Worm (Caenorhabditis elegans) whole organism, L4 larva: Measurements from ENCODE around the gene T01B10.5.
A peak's percentile ranks its signal among the peaks of the same experiment; 100 is the strongest.

Source experiments
- F26F4.8 ChIP-seq: fragments of 200-800 bp; sonication (Bioruptor generic); conservative IDR thresholded peaks from 2 replicates; pipeline ENCODE4 v1.3.6; 2022; ENCODE audit warnings: missing genetic modification characterization, missing compliant biosample characterization
- F49E8.2 ChIP-seq: sonication (generic microtip); optimal IDR thresholded peaks from 2 replicates; lab custom pipeline; 2016; ENCODE audit warnings: missing compliant biosample characterization, mild to moderate bottlenecking, missing genetic modification characterization, borderline replicate concordance
- Y105C5A.15 ChIP-seq: fragments of 200-800 bp; sonication (Bioruptor generic); IDR thresholded peaks from 2 replicates; pipeline ENCODE4 v1.3.6; 2022; ENCODE audit warnings: missing genetic modification characterization, missing compliant biosample characterization
- Y75B8A.6 ChIP-seq: fragments of 200-800 bp; sonication (Bioruptor generic); IDR thresholded peaks from 2 replicates; pipeline ENCODE4 v1.3.6; 2022; ENCODE audit warnings: missing genetic modification reagents, missing genetic modification characterization, missing compliant biosample characterization
- aha-1 ChIP-seq: fragments of 150-350 bp; peaks from one replicate; lab custom pipeline; 2014; ENCODE audit warnings: missing biosample characterization, missing genetic modification characterization
- ceh-62 ChIP-seq: sonication (generic microtip); optimal IDR thresholded peaks from 2 replicates; lab custom pipeline; 2017; ENCODE audit warnings: missing biosample characterization, missing genetic modification characterization
- ceh-82 ChIP-seq: sonication (generic microtip); optimal IDR thresholded peaks from 2 replicates; lab custom pipeline; 2017; ENCODE audit warnings: missing biosample characterization, missing genetic modification characterization
- daf-19 ChIP-seq: fragments of 200-800 bp; sonication (Bioruptor generic); conservative IDR thresholded peaks from 2 replicates; pipeline ENCODE4 v1.3.6; 2022; ENCODE audit warnings: missing genetic modification characterization, missing compliant biosample characterization
- dmd-8 ChIP-seq: fragments of 200-800 bp; sonication (Bioruptor generic); IDR thresholded peaks from 2 replicates; pipeline ENCODE4 v1.3.6; 2022; ENCODE audit warnings: missing genetic modification characterization, missing compliant biosample characterization
- dve-1 ChIP-seq: sonication (generic microtip); optimal IDR thresholded peaks from 2 replicates; lab custom pipeline; 2017; ENCODE audit warnings: antibody characterized with exemption, mild to moderate bottlenecking, missing genetic modification characterization, missing compliant biosample characterization; ENCODE audit not compliant: insufficient read depth
- hlh-11 ChIP-seq: fragments of 200-800 bp; sonication (Bioruptor generic); optimal IDR thresholded peaks from 2 replicates; lab custom pipeline; 2018; ENCODE audit warnings: mild to moderate bottlenecking, missing genetic modification characterization, missing compliant biosample characterization
- lim-7 ChIP-seq: fragments of 200-800 bp; sonication (Bioruptor generic); IDR thresholded peaks from 2 replicates; pipeline ENCODE4 v1.3.6; 2022; ENCODE audit warnings: missing genetic modification characterization, missing compliant biosample characterization
- lin-1 ChIP-seq: fragments of 200-800 bp; sonication (Bioruptor generic); IDR thresholded peaks from 2 replicates; pipeline ENCODE4 v1.3.6; 2022; ENCODE audit warnings: missing genetic modification reagents, missing genetic modification characterization, missing compliant biosample characterization
- lin-13 ChIP-seq: fragments of 150-350 bp; optimal IDR thresholded peaks from 2 replicates; lab custom pipeline; 2014; ENCODE audit warnings: missing biosample characterization, missing genetic modification reagents, missing genetic modification characterization
- lin-38 ChIP-seq: fragments of 200-800 bp; sonication (Bioruptor generic); IDR thresholded peaks from 2 replicates; pipeline ENCODE4 v1.3.6; 2022; ENCODE audit warnings: missing genetic modification reagents, missing genetic modification characterization, missing compliant biosample characterization
- lin-39 ChIP-seq: fragments of 150-350 bp; optimal IDR thresholded peaks from 2 replicates; lab custom pipeline; 2014; ENCODE audit warnings: missing biosample characterization, missing genetic modification reagents, missing genetic modification characterization
- lir-3 ChIP-seq: sonication (generic microtip); optimal IDR thresholded peaks from 2 replicates; lab custom pipeline; 2016; ENCODE audit warnings: mild to moderate bottlenecking, missing genetic modification characterization, missing compliant biosample characterization
- mdl-1 ChIP-seq, 2 experiments: fragments of 150-350 bp in 1 of 2; sonication (generic microtip) in 1 of 2; optimal IDR thresholded peaks; 2 replicates each; lab custom pipeline; 2014 to 2017; ENCODE audit warnings: missing biosample characterization in 2 of 2, missing genetic modification characterization in 2 of 2
- mdt-29 ChIP-seq: fragments of 200-800 bp; sonication (Bioruptor generic); IDR thresholded peaks from 2 replicates; pipeline ENCODE4 v1.3.6; 2022; ENCODE audit warnings: missing genetic modification reagents, missing genetic modification characterization, missing compliant biosample characterization
- mes-2 ChIP-seq: sonication (generic microtip); optimal IDR thresholded peaks from 2 replicates; lab custom pipeline; 2016; ENCODE audit warnings: missing genotype, mild to moderate bottlenecking, missing genetic modification characterization, missing compliant biosample characterization; ENCODE audit not compliant: poor library complexity, severe bottlenecking
- nhr-111 ChIP-seq: fragments of 200-800 bp; sonication (Bioruptor generic); optimal IDR thresholded peaks from 2 replicates; lab custom pipeline; 2018; ENCODE audit warnings: mild to moderate bottlenecking, missing genetic modification characterization, missing compliant biosample characterization
- nhr-28 ChIP-seq: fragments of 150-350 bp; optimal IDR thresholded peaks from 2 replicates; lab custom pipeline; 2014; ENCODE audit warnings: missing biosample characterization, missing genetic modification characterization
- nhr-48 ChIP-seq: sonication (generic microtip); optimal IDR thresholded peaks from 2 replicates; lab custom pipeline; 2016; ENCODE audit warnings: mild to moderate bottlenecking, missing genetic modification characterization, missing compliant biosample characterization
- nhr-76 ChIP-seq: fragments of 150-350 bp; optimal IDR thresholded peaks from 2 replicates; lab custom pipeline; 2014; ENCODE audit warnings: missing biosample characterization, missing genetic modification characterization
- pha-4 ChIP-seq, 2 experiments: fragments of 150-350 bp in 1 of 2; fragments of 200-800 bp in 1 of 2; sonication (Bioruptor generic) in 1 of 2; IDR thresholded peaks in 1 of 2; optimal IDR thresholded peaks in 1 of 2; 2 replicates each; pipeline versions ENCODE4 v1.3.6 to Lab custom; 2014 to 2022; ENCODE audit warnings: missing genetic modification characterization in 2 of 2, missing genetic modification reagents in 2 of 2, missing biosample characterization in 1 of 2, missing compliant biosample characterization in 1 of 2
- php-3 ChIP-seq: fragments of 200-800 bp; sonication (Bioruptor generic); IDR thresholded peaks from 2 replicates; pipeline ENCODE4 v1.3.6; 2022; ENCODE audit warnings: missing genetic modification reagents, missing genetic modification characterization, missing compliant biosample characterization
- sdz-12 ChIP-seq: fragments of 200-800 bp; sonication (Bioruptor generic); optimal IDR thresholded peaks from 2 replicates; lab custom pipeline; 2018; ENCODE audit warnings: mild to moderate bottlenecking, missing genetic modification characterization, missing compliant biosample characterization
- set-16 ChIP-seq: fragments of 200-800 bp; sonication (Bioruptor generic); IDR thresholded peaks from 2 replicates; pipeline ENCODE4 v1.3.6; 2022; ENCODE audit warnings: missing genetic modification reagents, missing genetic modification characterization, missing compliant biosample characterization
- skn-1 ChIP-seq: fragments of 150-350 bp; optimal IDR thresholded peaks from 2 replicates; lab custom pipeline; 2014; ENCODE audit warnings: missing biosample characterization, missing genetic modification characterization
- spr-1 ChIP-seq: sonication (generic microtip); optimal IDR thresholded peaks from 2 replicates; lab custom pipeline; 2016; ENCODE audit warnings: mild to moderate bottlenecking, missing genetic modification characterization, missing compliant biosample characterization
- spr-3 ChIP-seq: fragments of 200-800 bp; sonication (Bioruptor generic); optimal IDR thresholded peaks from 2 replicates; lab custom pipeline; 2018; ENCODE audit warnings: mild to moderate bottlenecking, missing genetic modification characterization, missing compliant biosample characterization
- tag-97 ChIP-seq: fragments of 200-800 bp; sonication (Bioruptor generic); IDR thresholded peaks from 2 replicates; pipeline ENCODE4 v1.3.6; 2022; ENCODE audit warnings: missing genetic modification characterization, missing compliant biosample characterization
- unc-62 ChIP-seq, 3 experiments: fragments of 150-350 bp in 1 of 3; sonication (generic microtip); optimal IDR thresholded peaks in 2 of 3; peaks in 1 of 3; 1 replicate in 1 of 3; 2 replicates in 2 of 3; lab custom pipeline; 2014 to 2017; ENCODE audit warnings: missing biosample characterization in 3 of 3, missing genetic modification characterization in 3 of 3, missing genetic modification reagents in 3 of 3, missing genotype in 1 of 3
- zfp-2 ChIP-seq: sonication (generic microtip); optimal IDR thresholded peaks from 2 replicates; lab custom pipeline; 2016; ENCODE audit warnings: mild to moderate bottlenecking, missing genetic modification characterization, missing compliant biosample characterization
- ztf-11 ChIP-seq: fragments of 150-350 bp; optimal IDR thresholded peaks from 2 replicates; lab custom pipeline; 2014; ENCODE audit warnings: missing biosample characterization, missing genetic modification characterization

The T01B10.5 gene

DNA sequence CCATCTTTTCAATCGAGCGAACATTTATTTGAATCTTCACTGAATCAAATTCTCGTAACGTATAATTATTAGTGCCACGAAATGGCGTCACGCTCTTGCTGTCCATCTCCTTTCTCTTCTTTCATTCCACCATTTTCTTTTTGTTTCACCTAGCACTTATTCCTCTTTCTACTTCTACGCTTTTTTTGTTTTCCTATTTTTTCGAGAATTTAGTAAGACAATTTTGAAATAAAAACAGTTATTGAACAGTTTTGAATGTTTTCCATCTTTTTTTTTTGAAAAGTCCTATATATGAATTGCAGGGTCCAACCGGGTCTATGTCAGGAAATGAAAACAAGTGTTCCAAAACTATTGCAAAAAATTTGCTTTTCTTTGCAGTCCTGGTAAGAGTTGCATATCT lies at the start of gene T01B10.5:
Gene T01B10.5 (plus strand): TSS at position 301 of the 400 bp plus-strand sequence.
- TF ChIP-seq sdz-12 (GFP tag; lab: Kevin White, UChicago) (no peak), Y105C5A.15 (GFP tag; lab: Robert Waterston, UW) (no peak), lin-38 (no peak), ceh-82 (tag; lab: Kevin White, UChicago) (no peak), mes-2 (tag; lab: Kevin White, UChicago) (no peak), lim-7 (GFP tag; lab: Robert Waterston, UW) (no peak), aha-1 (tag; lab: Kevin White, UChicago) (no peak), lin-13 (GFP tag; lab: Kevin White, UChicago) (no peak), set-16 (GFP tag; lab: Robert Waterston, UW) (no peak), nhr-111 (no peak), mdt-29 (no peak), hlh-11 (tag; lab: Kevin White, UChicago) (no peak), skn-1 (no peak), daf-19 (GFP tag; lab: Robert Waterston, UW) (no peak), nhr-76 (tag; lab: Kevin White, UChicago) (no peak), lir-3 (tag; lab: Kevin White, UChicago) (no peak), php-3 (GFP tag; lab: Robert Waterston, UW) (no peak), spr-3 (GFP tag; lab: Kevin White, UChicago) (no peak), lin-1 (GFP tag; lab: Robert Waterston, UW) (no peak), dve-1 (no peak)

ce11 chrX:8446108-8446507 lies 49.0 kb upstream of the T01B10.5 start, which contains the start of gene F16F9.1:
Gene F16F9.1, plus strand, starts transcription at chrX:8446408.
- TF ChIP-seq lim-7 (GFP tag; lab: Robert Waterston, UW) (no peak), pha-4 (GFP tag; IDR thresholded peaks at IDR 0.05; lab: Robert Waterston, UW) (no peak), pha-4 (tag; optimal IDR thresholded peaks at IDR 0.05; lab: Kevin White, UChicago) (no peak), unc-62 (GFP tag; optimal IDR thresholded peaks at IDR 0.05 in 1 of 2; lab: Kevin White, UChicago) (peak in 1 of 2 experiments; percentile 57), unc-62 (tag; optimal IDR thresholded peaks at IDR 0.05; lab: Kevin White, UChicago) (no peak)
- TF ChIP-seq, all 104 proteins: peak for 1

ce11 chrX:8455590-8456166 lies 39.4 kb upstream of the T01B10.5 start, which contains the start of gene dpy-6:
Gene dpy-6, minus strand, starts transcription at chrX:8455640.
- TF ChIP-seq daf-19 (GFP tag; lab: Robert Waterston, UW), result no peak
- no peak for TF ChIP-seq lin-39 (tag; lab: Kevin White, UChicago)
- TF ChIP-seq nhr-28 (tag; lab: Kevin White, UChicago), result peak; percentile 8
- TF ChIP-seq unc-62 (GFP tag; optimal IDR thresholded peaks at IDR 0.05 in 1 of 2; lab: Kevin White, UChicago), result peak in 1 of 2 experiments; percentile 29
- no peak for TF ChIP-seq unc-62 (tag; optimal IDR thresholded peaks at IDR 0.05; lab: Kevin White, UChicago)
- TF ChIP-seq nhr-48, result no peak

DNA sequence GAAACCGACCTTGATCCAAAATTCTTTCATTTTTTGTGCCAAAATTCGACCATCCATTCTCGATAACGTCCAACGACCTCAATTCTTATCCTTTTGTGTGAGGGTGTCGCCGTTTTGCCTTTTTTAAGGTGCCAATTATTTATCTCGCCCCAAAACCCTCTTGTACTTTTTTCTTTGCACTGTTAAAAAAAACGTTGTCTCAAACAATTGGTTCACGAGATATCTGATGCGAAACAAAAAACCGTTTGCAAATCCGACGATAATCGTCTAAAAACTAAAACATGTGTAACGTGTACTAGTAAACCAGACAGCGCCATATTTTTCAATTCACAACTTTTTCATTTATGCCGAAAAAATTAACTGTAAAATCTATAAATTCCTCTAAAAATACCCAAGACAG lies 37.8 kb upstream of the T01B10.5 start, which contains the start of gene F16F9.3:
Gene F16F9.3 (plus strand): TSS at position 301 of the 400 bp plus-strand sequence.
- TF ChIP-seq ztf-11 (tag; lab: Kevin White, UChicago) (no peak), spr-1 (tag; lab: Kevin White, UChicago) (no peak), dve-1 (no peak), dmd-8 (GFP tag; lab: Robert Waterston, UW) (no peak), ceh-62 (tag; lab: Kevin White, UChicago) (no peak), mdl-1 (tag; optimal IDR thresholded peaks at IDR 0.05; lab: Kevin White, UChicago) (no peak), zfp-2 (tag; lab: Kevin White, UChicago) (no peak), F26F4.8 (GFP tag; lab: Robert Waterston, UW) (no peak), F49E8.2 (tag; lab: Kevin White, UChicago) (no peak), tag-97 (GFP tag; lab: Robert Waterston, UW) (no peak), Y75B8A.6 (no peak), daf-19 (GFP tag; lab: Robert Waterston, UW) (no peak)
- TF ChIP-seq, all 104 proteins: peak for 0
